Fruit fly (Drosophila melanogaster): Measurements from ENCODE around the gene Nlg1.

Gene Nlg1

dm6 chr3R:7657947-7658346 is at the start of gene Nlg1:
Gene Nlg1 (plus strand): TSS chr3R:7658247.
- TF ChIP-seq CG17801 (GFP tag; optimal IDR thresholded peaks at IDR 0.05; ENCODE audit: partially characterized antibody), result no peak

- no peak for TF ChIP-seq CG17801 (GFP tag; optimal IDR thresholded peaks at IDR 0.05; ENCODE audit: partially characterized antibody)
Observed at dm6 chr3R:7639381-7639780, 18.7 kb upstream of the Nlg1 start, which contains the start of gene Nlg3. Gene Nlg3 (minus strand): TSS chr3R:7639434.

dm6 chr3R:7643525-7643924 is 14.5 kb upstream of the Nlg1 start:
- no peak for TF ChIP-seq CG17801 (GFP tag; optimal IDR thresholded peaks at IDR 0.05; ENCODE audit: partially characterized antibody)

DNA sequence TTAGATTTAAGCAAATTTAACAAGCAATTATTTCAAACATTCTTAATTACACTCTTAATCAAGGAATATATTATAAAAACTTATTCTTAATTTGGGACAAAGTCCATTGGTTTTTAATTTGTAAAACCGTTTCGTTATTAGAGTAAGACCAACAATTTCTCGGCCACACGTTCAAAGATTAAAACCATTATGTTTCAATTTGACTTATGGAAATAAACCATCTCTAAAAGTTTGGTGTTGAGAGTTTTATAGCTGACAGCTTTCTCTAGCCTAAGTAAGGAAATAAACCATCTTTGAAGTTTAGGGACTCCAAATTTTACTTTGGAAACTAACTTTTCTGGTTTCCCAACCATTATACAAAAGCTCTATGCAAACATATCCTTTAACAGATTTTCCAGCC is 13.8 kb upstream of the Nlg1 start:
- TF ChIP-seq CG17801 (GFP tag; optimal IDR thresholded peaks at IDR 0.05; ENCODE audit: partially characterized antibody), result no peak

DNA sequence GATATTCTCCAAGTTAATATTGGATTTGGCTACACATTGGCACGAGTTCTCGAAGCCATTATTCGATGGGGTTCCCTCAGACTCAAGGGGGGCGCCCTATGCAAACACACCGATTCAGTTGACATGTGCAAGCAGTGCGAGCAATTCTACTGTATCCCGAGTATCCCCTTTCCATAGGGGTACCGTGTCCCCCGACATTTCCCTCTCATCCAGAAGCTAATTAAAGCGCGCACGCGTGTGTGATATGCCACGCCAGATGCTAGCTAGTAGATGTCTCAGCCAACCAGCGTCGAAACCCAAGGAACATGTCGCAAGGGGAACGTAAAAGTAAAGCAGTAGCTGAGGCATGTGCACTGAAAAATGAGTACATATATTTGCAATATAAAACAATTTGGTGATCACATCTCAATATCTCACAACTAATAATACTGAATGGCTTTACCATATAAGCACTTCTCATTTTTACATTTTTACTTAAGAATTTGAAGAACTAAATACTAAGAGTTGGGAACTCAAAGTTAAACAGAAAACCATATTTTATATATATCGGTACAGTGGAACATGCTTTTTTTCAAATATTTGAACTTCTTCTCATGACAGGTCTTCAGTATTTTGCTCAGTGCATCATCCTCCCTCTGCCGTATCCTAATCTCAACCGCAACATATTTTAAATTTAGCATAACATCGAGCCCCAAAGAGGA is 12.0 kb upstream of the Nlg1 start:
- no peak for TF ChIP-seq CG17801 (GFP tag; optimal IDR thresholded peaks at IDR 0.05; ENCODE audit: partially characterized antibody)

- TF ChIP-seq CG17801 (GFP tag; optimal IDR thresholded peaks at IDR 0.05; ENCODE audit: partially characterized antibody), result no peak
Observed at dm6 chr3R:7650965-7651364, 7.1 kb upstream of the Nlg1 start.

DNA sequence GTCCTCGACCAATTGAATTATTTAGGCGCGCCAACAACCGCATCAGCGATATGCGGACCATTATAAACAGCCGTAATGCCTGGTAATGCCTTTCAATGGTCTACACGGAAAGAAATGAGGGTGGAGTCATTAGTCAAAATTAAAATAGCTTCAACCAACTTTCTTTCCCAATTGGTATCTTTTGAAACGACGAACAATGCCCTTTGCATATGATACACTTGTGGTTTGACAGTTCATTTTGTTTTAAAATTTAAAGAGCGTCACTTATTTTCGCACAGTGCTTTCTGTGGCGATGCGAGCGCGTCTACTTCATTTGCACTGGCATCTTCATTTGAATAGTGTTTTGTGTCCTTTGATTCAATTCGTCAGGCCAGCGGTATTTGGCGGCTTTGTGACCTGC is 9.8 kb downstream of the Nlg1 start:
- TF ChIP-seq CG17801 (GFP tag; optimal IDR thresholded peaks at IDR 0.05; ENCODE audit: partially characterized antibody), result no peak

DNA sequence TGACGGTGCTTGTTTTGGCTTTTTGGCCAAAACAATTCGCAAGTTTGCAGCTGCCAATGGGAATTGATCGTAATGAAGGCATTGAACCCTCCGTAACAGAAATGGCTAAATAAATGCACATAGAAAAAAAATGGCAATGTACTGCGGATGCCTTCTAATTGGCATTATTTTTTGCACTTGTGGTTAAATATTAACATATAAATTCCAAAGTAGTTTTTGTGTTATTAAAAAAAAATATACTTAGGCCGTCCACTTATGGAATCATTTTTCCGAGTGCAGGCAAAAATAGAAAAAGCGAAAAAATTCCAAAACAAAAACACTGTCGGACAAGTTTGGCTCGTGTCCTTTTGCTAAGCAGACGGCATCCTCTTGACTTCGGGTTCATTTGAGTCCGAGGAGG is 28.8 kb downstream of the Nlg1 start:
- TF ChIP-seq CG17801 (GFP tag; optimal IDR thresholded peaks at IDR 0.05; ENCODE audit: partially characterized antibody), result no peak

DNA sequence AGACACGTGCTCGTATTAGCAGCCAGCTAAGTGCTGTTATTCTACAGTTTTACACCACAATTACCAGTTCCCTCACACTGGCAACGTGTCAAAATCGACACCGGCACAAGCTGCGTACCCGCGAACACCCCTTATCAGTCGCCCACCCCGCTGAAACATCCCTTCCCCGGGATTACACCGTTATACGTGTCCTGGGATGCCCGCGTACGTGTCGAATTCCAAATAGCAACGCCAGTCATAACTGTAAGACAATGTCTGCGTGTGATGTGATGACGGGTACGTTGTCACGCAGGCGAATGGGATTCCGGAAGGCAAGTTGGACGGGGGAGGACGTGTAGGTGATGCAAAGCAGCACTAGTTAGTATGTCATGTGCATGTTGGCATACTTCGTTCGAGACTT is 61.9 kb downstream of the Nlg1 start:
- no peak for TF ChIP-seq CG17801 (GFP tag; optimal IDR thresholded peaks at IDR 0.05; ENCODE audit: partially characterized antibody)

- TF ChIP-seq CG17801 (GFP tag; optimal IDR thresholded peaks at IDR 0.05; ENCODE audit: partially characterized antibody), result no peak
Observed at dm6 chr3R:7722117-7722516, 64.1 kb downstream of the Nlg1 start, which contains the start of gene CG2616. Gene CG2616 (plus strand): TSS chr3R:7722417.

- TF ChIP-seq CG17801 (GFP tag; optimal IDR thresholded peaks at IDR 0.05; ENCODE audit: partially characterized antibody), result no peak
Observed at dm6 chr3R:7739463-7739862, 81.4 kb downstream of the Nlg1 start, which contains the start of gene CG43254. Gene CG43254 (minus strand): TSS chr3R:7739563.
